Worm (Caenorhabditis elegans) whole organism, young adult: ENCODE results near the gene ZK622.4.
A peak's percentile ranks its signal among the peaks of the same experiment; 100 is the strongest.

Source experiments
- C06A6.2 ChIP-seq: fragments of 200-800 bp; sonication (Bioruptor generic); conservative IDR thresholded peaks from 2 replicates; pipeline ENCODE4 v1.3.6; 2022; ENCODE audit warnings: missing genetic modification characterization, missing compliant biosample characterization
- F23B12.7 ChIP-seq: sonication (generic microtip); optimal IDR thresholded peaks from 2 replicates; lab custom pipeline; 2017; ENCODE audit warnings: missing genetic modification characterization, mild to moderate bottlenecking, missing compliant biosample characterization, antibody characterized with exemption, moderate library complexity; ENCODE audit not compliant: insufficient read depth
- F49E8.2 ChIP-seq: sonication (generic microtip); optimal IDR thresholded peaks from 3 replicates; lab custom pipeline; 2017; ENCODE audit warnings: missing genetic modification characterization, mild to moderate bottlenecking, missing compliant biosample characterization, antibody characterized with exemption, moderate library complexity; ENCODE audit not compliant: insufficient read depth
- F52B5.7 ChIP-seq: sonication (generic microtip); optimal IDR thresholded peaks from 2 replicates; lab custom pipeline; 2016; ENCODE audit warnings: mild to moderate bottlenecking, missing genetic modification characterization, missing compliant biosample characterization
- T26A5.8 ChIP-seq: sonication (generic microtip); optimal IDR thresholded peaks from 2 replicates; lab custom pipeline; 2016; ENCODE audit warnings: missing genetic modification characterization, missing compliant biosample characterization
- Y56A3A.18 ChIP-seq: fragments of 200-800 bp; sonication (Bioruptor generic); IDR thresholded peaks from 2 replicates; pipeline ENCODE4 v1.3.6; 2022; ENCODE audit warnings: missing genetic modification reagents, missing genetic modification characterization, missing compliant biosample characterization
- atf-7 ChIP-seq: sonication (generic microtip); optimal IDR thresholded peaks from 2 replicates; lab custom pipeline; 2017; ENCODE audit warnings: mild to moderate bottlenecking, missing genetic modification characterization, missing compliant biosample characterization
- bed-2 ChIP-seq: fragments of 200-800 bp; sonication (Bioruptor generic); IDR thresholded peaks from 2 replicates; pipeline ENCODE4 v1.3.6; 2022; ENCODE audit warnings: missing genetic modification reagents, missing genetic modification characterization, missing compliant biosample characterization
- ccch-3 ChIP-seq: fragments of 200-800 bp; sonication (Bioruptor generic); optimal IDR thresholded peaks from 2 replicates; lab custom pipeline; 2018; ENCODE audit warnings: mild to moderate bottlenecking, missing genetic modification characterization, missing compliant biosample characterization
- cebp-1 ChIP-seq, 2 experiments: fragments of 200-800 bp in 1 of 2; sonication (Bioruptor generic) in 1 of 2; sonication (generic microtip) in 1 of 2; IDR thresholded peaks in 1 of 2; optimal IDR thresholded peaks in 1 of 2; 2 replicates each; pipeline versions ENCODE4 v1.3.6 to Lab custom; 2017 to 2022; ENCODE audit warnings: missing compliant biosample characterization in 2 of 2, missing genetic modification characterization in 2 of 2, mild to moderate bottlenecking in 1 of 2, missing genetic modification reagents in 1 of 2, moderate library complexity in 1 of 2
- ceh-79 ChIP-seq: sonication (generic microtip); optimal IDR thresholded peaks from 2 replicates; lab custom pipeline; 2017; ENCODE audit warnings: mild to moderate bottlenecking, missing genetic modification characterization, missing compliant biosample characterization
- dox-1 ChIP-seq: fragments of 200-800 bp; sonication (Bioruptor generic); IDR thresholded peaks from 2 replicates; pipeline ENCODE4 v1.3.6; 2022; ENCODE audit warnings: missing genetic modification reagents, missing genetic modification characterization, missing compliant biosample characterization
- egl-18 ChIP-seq: fragments of 200-800 bp; sonication (Bioruptor generic); IDR thresholded peaks from 2 replicates; pipeline ENCODE4 v1.3.6; 2022; ENCODE audit warnings: missing genetic modification reagents, missing genetic modification characterization, missing compliant biosample characterization
- ets-4 ChIP-seq: fragments of 200-800 bp; sonication (Bioruptor generic); optimal IDR thresholded peaks from 2 replicates; lab custom pipeline; 2018; ENCODE audit warnings: mild to moderate bottlenecking, missing genetic modification characterization, missing compliant biosample characterization
- gei-17 ChIP-seq: fragments of 200-800 bp; sonication (Bioruptor generic); optimal IDR thresholded peaks from 2 replicates; lab custom pipeline; 2018; ENCODE audit warnings: mild to moderate bottlenecking, missing genetic modification characterization, missing compliant biosample characterization
- hlh-12 ChIP-seq: sonication (generic microtip); optimal IDR thresholded peaks from 2 replicates; lab custom pipeline; 2016; ENCODE audit warnings: missing genetic modification characterization, missing compliant biosample characterization
- hmg-1.2 ChIP-seq: fragments of 200-800 bp; sonication (Bioruptor generic); IDR thresholded peaks from 2 replicates; pipeline ENCODE4 v1.3.6; 2022; ENCODE audit warnings: missing genetic modification reagents, missing genetic modification characterization, missing compliant biosample characterization
- hsf-1 ChIP-seq: fragments of 200-800 bp; sonication (Bioruptor generic); IDR thresholded peaks from 2 replicates; pipeline ENCODE4 v1.3.6; 2022; ENCODE audit warnings: missing genetic modification reagents, missing genetic modification characterization, missing compliant biosample characterization
- let-526 ChIP-seq: fragments of 200-800 bp; sonication (Bioruptor generic); IDR thresholded peaks from 2 replicates; pipeline ENCODE4 v1.3.6; 2022; ENCODE audit warnings: missing genetic modification reagents, missing genetic modification characterization, missing compliant biosample characterization
- let-607 ChIP-seq, 2 experiments: fragments of 200-800 bp in 1 of 2; sonication (Bioruptor generic) in 1 of 2; sonication (generic microtip) in 1 of 2; optimal IDR thresholded peaks; 2 replicates each; lab custom pipeline; 2016 to 2018; ENCODE audit warnings: mild to moderate bottlenecking in 2 of 2, missing compliant biosample characterization in 2 of 2, missing genetic modification characterization in 2 of 2, moderate library complexity in 2 of 2, missing genotype in 1 of 2
- lin-40 ChIP-seq: sonication (generic microtip); optimal IDR thresholded peaks from 2 replicates; lab custom pipeline; 2016; ENCODE audit warnings: missing genetic modification characterization, mild to moderate bottlenecking, missing compliant biosample characterization, missing genotype, missing genetic modification reagents
- madf-3 ChIP-seq: fragments of 200-800 bp; sonication (Bioruptor generic); IDR thresholded peaks from 2 replicates; pipeline ENCODE4 v1.3.6; 2022; ENCODE audit warnings: missing genetic modification reagents, missing genetic modification characterization, missing compliant biosample characterization
- madf-6 ChIP-seq: fragments of 200-800 bp; sonication (Bioruptor generic); IDR thresholded peaks from 2 replicates; pipeline ENCODE4 v1.3.6; 2022; ENCODE audit warnings: missing genetic modification reagents, missing genetic modification characterization, missing compliant biosample characterization
- mcd-1 ChIP-seq: fragments of 200-800 bp; sonication (Bioruptor generic); IDR thresholded peaks from 2 replicates; pipeline ENCODE4 v1.3.6; 2022; ENCODE audit warnings: missing genetic modification reagents, missing genetic modification characterization, missing compliant biosample characterization
- mel-28 ChIP-seq: sonication (generic microtip); optimal IDR thresholded peaks from 2 replicates; lab custom pipeline; 2016; ENCODE audit warnings: borderline replicate concordance, mild to moderate bottlenecking, missing genetic modification characterization, missing compliant biosample characterization
- nfya-1 ChIP-seq: sonication (generic microtip); optimal IDR thresholded peaks from 2 replicates; lab custom pipeline; 2017; ENCODE audit warnings: antibody characterized with exemption, missing compliant biosample characterization, missing genetic modification characterization, borderline replicate concordance; ENCODE audit not compliant: insufficient read depth
- nfya-2 ChIP-seq: fragments of 200-800 bp; sonication (Bioruptor generic); IDR thresholded peaks from 2 replicates; pipeline ENCODE4 v1.3.6; 2022; ENCODE audit warnings: missing genetic modification reagents, missing genetic modification characterization, missing compliant biosample characterization
- nhr-120 ChIP-seq: fragments of 200-800 bp; sonication (Bioruptor generic); IDR thresholded peaks from 2 replicates; pipeline ENCODE4 v1.3.6; 2022; ENCODE audit warnings: missing genetic modification characterization, missing compliant biosample characterization
- nhr-27 ChIP-seq: fragments of 200-800 bp; sonication (Bioruptor generic); optimal IDR thresholded peaks from 2 replicates; lab custom pipeline; 2018; ENCODE audit warnings: mild to moderate bottlenecking, missing genetic modification characterization, moderate library complexity, missing compliant biosample characterization
- rec-8 ChIP-seq, 2 experiments: sonication (generic microtip); optimal IDR thresholded peaks; 2 replicates each; lab custom pipeline; 2016; ENCODE audit warnings: mild to moderate bottlenecking in 2 of 2, missing genetic modification characterization in 2 of 2, missing genetic modification reagents in 2 of 2, missing genotype in 2 of 2, missing biosample characterization in 1 of 2, missing compliant biosample characterization in 1 of 2, moderate library complexity in 1 of 2
- rpc-1 ChIP-seq, 2 experiments: fragments of 150-350 bp in 1 of 2; sonication (generic microtip) in 1 of 2; optimal IDR thresholded peaks; 2 replicates each; lab custom pipeline; 2014 to 2018; ENCODE audit warnings: missing biosample characterization in 1 of 2, missing genetic modification characterization in 1 of 2, missing genetic modification reagents in 1 of 2, missing genotype in 1 of 2
- sea-2 ChIP-seq: fragments of 200-800 bp; sonication (Bioruptor generic); IDR thresholded peaks from 2 replicates; pipeline ENCODE4 v1.3.6; 2022; ENCODE audit warnings: missing genetic modification characterization, missing compliant biosample characterization
- snpc-1.1 ChIP-seq: sonication (generic microtip); optimal IDR thresholded peaks from 2 replicates; lab custom pipeline; 2017; ENCODE audit warnings: missing genetic modification characterization, mild to moderate bottlenecking, missing compliant biosample characterization, antibody characterized with exemption, moderate library complexity, missing genotype, missing genetic modification reagents; ENCODE audit not compliant: insufficient read depth
- snpc-3.4 ChIP-seq: sonication (generic microtip); optimal IDR thresholded peaks from 2 replicates; lab custom pipeline; 2017; ENCODE audit warnings: missing genetic modification characterization, mild to moderate bottlenecking, missing compliant biosample characterization, antibody characterized with exemption, moderate library complexity, missing genotype, missing genetic modification reagents
- somi-1 ChIP-seq: fragments of 200-800 bp; sonication (Bioruptor generic); optimal IDR thresholded peaks from 2 replicates; lab custom pipeline; 2018; ENCODE audit warnings: mild to moderate bottlenecking, missing genetic modification characterization, missing compliant biosample characterization
- tbp1 ChIP-seq: fragments of 200-800 bp; sonication (Bioruptor generic); optimal IDR thresholded peaks from 2 replicates; lab custom pipeline; 2018; ENCODE audit warnings: mild to moderate bottlenecking, missing genetic modification characterization, missing compliant biosample characterization
- zfh-2 ChIP-seq: fragments of 200-800 bp; sonication (Bioruptor generic); conservative IDR thresholded peaks from 2 replicates; pipeline ENCODE4 v1.3.6; 2022; ENCODE audit warnings: missing genetic modification reagents, missing genetic modification characterization, missing compliant biosample characterization
- ztf-18 ChIP-seq: sonication (generic microtip); optimal IDR thresholded peaks from 2 replicates; lab custom pipeline; 2016; ENCODE audit warnings: missing genotype, mild to moderate bottlenecking, missing genetic modification characterization, missing compliant biosample characterization
- ztf-22 ChIP-seq: fragments of 200-800 bp; sonication (Bioruptor generic); optimal IDR thresholded peaks from 2 replicates; lab custom pipeline; 2018; ENCODE audit warnings: mild to moderate bottlenecking, missing genetic modification characterization, moderate library complexity, missing compliant biosample characterization
- ztf-26 ChIP-seq: sonication (generic microtip); optimal IDR thresholded peaks from 2 replicates; lab custom pipeline; 2017; ENCODE audit warnings: missing genetic modification characterization, missing compliant biosample characterization
- ztf-28 ChIP-seq: fragments of 200-800 bp; sonication (Bioruptor generic); IDR thresholded peaks from 2 replicates; pipeline ENCODE4 v1.3.6; 2022; ENCODE audit warnings: missing genetic modification reagents, missing genetic modification characterization, missing compliant biosample characterization

Gene ZK622.4

ce11 chrII:5281137-5281536 lies 11.4 kb upstream of the ZK622.4 start (continued):
- TF ChIP-seq let-607 (tag; optimal IDR thresholded peaks at IDR 0.05; lab: Kevin White, UChicago): peak in 1 of 2 experiments; percentile 85

- TF ChIP-seq let-526 (GFP tag; lab: Robert Waterston, UW) (0 out of 2 replicates have a peak, but pooled peaks have one; percentile 37), ztf-18 (tag; lab: Kevin White, UChicago) (no peak), madf-6 (no peak), ztf-26 (tag; lab: Kevin White, UChicago) (peak; percentile 5), hlh-12 (tag; lab: Kevin White, UChicago) (no peak), sea-2 (GFP tag; lab: Robert Waterston, UW) (no peak), ets-4 (GFP tag; lab: Kevin White, UChicago) (no peak), ztf-28 (no peak), ztf-22 (GFP tag; lab: Kevin White, UChicago) (no peak), somi-1 (GFP tag; lab: Kevin White, UChicago) (peak; percentile 49), Y56A3A.18 (GFP tag; lab: Robert Waterston, UW) (no peak), cebp-1 (GFP tag; IDR thresholded peaks at IDR 0.05; lab: Robert Waterston, UW) (no peak), cebp-1 (tag; optimal IDR thresholded peaks at IDR 0.05; lab: Kevin White, UChicago) (peak; percentile 31), hmg-1.2 (GFP tag; lab: Robert Waterston, UW) (0 out of 2 replicates have a peak, but pooled peaks have one; percentile 11), nhr-120 (GFP tag; lab: Robert Waterston, UW) (no peak), nfya-2 (no peak), atf-7 (tag; lab: Kevin White, UChicago) (peak; percentile 14), madf-3 (GFP tag; lab: Robert Waterston, UW) (0 out of 2 replicates have a peak, but pooled peaks have one; percentile 69), let-607 (tag; optimal IDR thresholded peaks at IDR 0.05; lab: Kevin White, UChicago) (peak in 1 of 2 experiments; percentile 29)
Measured at ce11 chrII:5282192-5282591, 10.3 kb upstream of the ZK622.4 start, which contains the start of gene pmt-1. Gene pmt-1, minus strand, starts transcription at chrII:5282523.

- TF ChIP-seq bed-2 (GFP tag; lab: Robert Waterston, UW) (no peak), nhr-27 (no peak), hsf-1 (no peak), zfh-2 (GFP tag; lab: Robert Waterston, UW) (no peak), nfya-2 (no peak), somi-1 (GFP tag; lab: Kevin White, UChicago) (peak; percentile 59), lin-40 (peak; percentile 21), rec-8 (tag; optimal IDR thresholded peaks at IDR 0.05; lab: Kevin White, UChicago) (no peak), C06A6.2 (0 out of 2 replicates have a peak, but pooled peaks have one; percentile 54), F23B12.7 (no peak), F49E8.2 (tag; lab: Kevin White, UChicago) (no peak), ztf-26 (tag; lab: Kevin White, UChicago) (peak; percentile 45), T26A5.8 (tag; lab: Kevin White, UChicago) (no peak), egl-18 (GFP tag; lab: Robert Waterston, UW) (no peak), gei-17 (GFP tag; lab: Kevin White, UChicago) (no peak)
- TF ChIP-seq, all 124 proteins: peak for 4
Measured at ce11 chrII:5282740-5283281, 9.7 kb upstream of the ZK622.4 start.

- TF ChIP-seq mel-28 (tag; lab: Kevin White, UChicago) (no peak), zfh-2 (GFP tag; lab: Robert Waterston, UW) (no peak), dox-1 (no peak), nfya-2 (no peak), snpc-1.1 (no peak), madf-3 (GFP tag; lab: Robert Waterston, UW) (no peak), mcd-1 (GFP tag; lab: Robert Waterston, UW) (no peak), ceh-79 (no peak), atf-7 (tag; lab: Kevin White, UChicago) (no peak), tbp1 (no peak), rpc-1 (optimal IDR thresholded peaks at IDR 0.05; lab: Kevin White, UChicago) (no peak), rpc-1 (tag; optimal IDR thresholded peaks at IDR 0.05; lab: Kevin White, UChicago) (no peak), F52B5.7 (no peak), ccch-3 (no peak), snpc-3.4 (tag; lab: Kevin White, UChicago) (no peak), nfya-1 (no peak)
Measured at ce11 chrII:5285029-5285428, 7.5 kb upstream of the ZK622.4 start, which contains the start of gene gur-5. Gene gur-5, plus strand, starts transcription at chrII:5285329.
